Fruit fly (Drosophila melanogaster) whole organism, embryonic: ENCODE measurements around the gene Srr.

Experiments
- Abd-B ChIP-seq: fragments of 200-800 bp; sonication (Bioruptor generic); optimal IDR thresholded peaks from 2 replicates; lab custom pipeline; 2018; ENCODE audit warnings: missing biosample characterization, mild to moderate bottlenecking, missing genetic modification characterization, moderate library complexity
- B-H2 ChIP-seq: fragments of 200-800 bp; sonication (Bioruptor generic); optimal IDR thresholded peaks from 2 replicates; lab custom pipeline; 2018; ENCODE audit warnings: missing biosample characterization, mild to moderate bottlenecking, missing genetic modification characterization
- CG10274 ChIP-seq: fragments of 200-800 bp; sonication (Bioruptor generic); optimal IDR thresholded peaks from 3 replicates; lab custom pipeline; 2017; ENCODE audit warnings: missing biosample characterization, mild to moderate bottlenecking, missing genetic modification characterization
- CG11560 ChIP-seq: fragments of 200-800 bp; sonication (Bioruptor generic); IDR thresholded peaks from 3 replicates; pipeline ENCODE4 v1.3.6; 2022; ENCODE audit warnings: missing biosample characterization, missing genetic modification characterization
- CG14014 ChIP-seq: fragments of 200-800 bp; sonication (Bioruptor generic); IDR thresholded peaks from 2 replicates; pipeline ENCODE4 v1.3.6; 2022; ENCODE audit warnings: missing biosample characterization, missing genetic modification characterization
- CG14441 ChIP-seq: fragments of 200-800 bp; sonication (Bioruptor generic); IDR thresholded peaks from 2 replicates; pipeline ENCODE4 v1.3.6; 2022; ENCODE audit warnings: missing biosample characterization, missing genetic modification characterization
- CG15011 ChIP-seq: fragments of 200-800 bp; sonication (Bioruptor generic); optimal IDR thresholded peaks from 3 replicates; lab custom pipeline; 2018; ENCODE audit warnings: missing biosample characterization, mild to moderate bottlenecking, missing genetic modification characterization
- CG17186 ChIP-seq: fragments of 200-800 bp; sonication (Bioruptor generic); optimal IDR thresholded peaks from 3 replicates; lab custom pipeline; 2017; ENCODE audit warnings: missing biosample characterization, missing genetic modification reagents, missing genetic modification characterization
- CG17328 ChIP-seq: fragments of 200-800 bp; sonication (Bioruptor generic); IDR thresholded peaks from 2 replicates; pipeline ENCODE4 v1.3.6; 2022; ENCODE audit warnings: missing biosample characterization, missing genetic modification characterization
- CG17612 ChIP-seq: fragments of 200-800 bp; sonication (Bioruptor generic); IDR thresholded peaks from 2 replicates; pipeline ENCODE4 v1.3.6; 2022; ENCODE audit warnings: missing biosample characterization, missing genetic modification characterization
- CG17912 ChIP-seq: fragments of 200-800 bp; sonication (Bioruptor generic); optimal IDR thresholded peaks from 2 replicates; lab custom pipeline; 2018; ENCODE audit warnings: missing biosample characterization, mild to moderate bottlenecking, missing genetic modification characterization
- CG2199 ChIP-seq: fragments of 200-800 bp; sonication (Bioruptor generic); IDR thresholded peaks from 3 replicates; pipeline ENCODE4 v1.3.6; 2022; ENCODE audit warnings: missing biosample characterization, missing genetic modification characterization
- CG2202 ChIP-seq: fragments of 200-800 bp; sonication (Bioruptor generic); optimal IDR thresholded peaks from 2 replicates; lab custom pipeline; 2018; ENCODE audit warnings: missing biosample characterization, mild to moderate bottlenecking, missing genetic modification characterization
- CG32772 ChIP-seq: fragments of 200-800 bp; sonication (Bioruptor generic); IDR thresholded peaks from 2 replicates; pipeline ENCODE4 v1.3.6; 2022; ENCODE audit warnings: missing biosample characterization, missing genetic modification characterization
- CG6689 ChIP-seq: fragments of 200-800 bp; sonication (Bioruptor generic); IDR thresholded peaks from 2 replicates; pipeline ENCODE4 v1.3.6; 2022; ENCODE audit warnings: missing biosample characterization, missing genetic modification characterization
- CG6791 ChIP-seq: fragments of 200-800 bp; sonication (Bioruptor generic); IDR thresholded peaks from 3 replicates; pipeline ENCODE4 v1.3.6; 2022; ENCODE audit warnings: missing biosample characterization, missing genetic modification characterization; ENCODE audit not compliant: partially characterized antibody
- CG8089 ChIP-seq: fragments of 200-800 bp; sonication (Bioruptor generic); optimal IDR thresholded peaks from 3 replicates; lab custom pipeline; 2016; ENCODE audit warnings: missing biosample characterization, missing genetic modification characterization
- Chrac-16 ChIP-seq: fragments of 200-800 bp; sonication (Bioruptor generic); optimal IDR thresholded peaks from 3 replicates; lab custom pipeline; 2016; ENCODE audit warnings: missing biosample characterization, missing genetic modification characterization
- Dad ChIP-seq: fragments of 200-800 bp; sonication (Bioruptor generic); optimal IDR thresholded peaks from 3 replicates; lab custom pipeline; 2016; ENCODE audit warnings: missing biosample characterization, missing genetic modification characterization
- Drgx ChIP-seq: fragments of 200-800 bp; sonication (Bioruptor generic); IDR thresholded peaks from 2 replicates; pipeline ENCODE4 v1.3.6; 2022; ENCODE audit warnings: missing biosample characterization, missing genetic modification characterization
- HLHmδ ChIP-seq: fragments of 200-800 bp; sonication (Bioruptor generic); optimal IDR thresholded peaks from 2 replicates; lab custom pipeline; 2018; ENCODE audit warnings: missing biosample characterization, mild to moderate bottlenecking, missing genetic modification characterization, moderate library complexity
- Hmx ChIP-seq: fragments of 200-800 bp; sonication (Bioruptor generic); optimal IDR thresholded peaks from 2 replicates; lab custom pipeline; 2016; ENCODE audit warnings: missing biosample characterization, missing genetic modification characterization
- Hr39 ChIP-seq: fragments of >200 bp; optimal IDR thresholded peaks from 2 replicates; lab custom pipeline; 2017
- MBD-R2 ChIP-seq: fragments of 200-800 bp; sonication (Bioruptor generic); IDR thresholded peaks from 2 replicates; pipeline ENCODE4 v1.3.6; 2022; ENCODE audit warnings: missing biosample characterization, missing genetic modification characterization
- Med ChIP-seq: fragments of 200-800 bp; sonication (Bioruptor generic); peaks from one replicate; lab custom pipeline; 2016; ENCODE audit warnings: missing biosample characterization, missing genetic modification characterization, mild to moderate bottlenecking, inconsistent platforms, moderate library complexity
- Mes4 ChIP-seq: fragments of 200-800 bp; sonication (Bioruptor generic); optimal IDR thresholded peaks from 2 replicates; lab custom pipeline; 2016; ENCODE audit warnings: missing biosample characterization, missing genetic modification characterization
- NFAT ChIP-seq: fragments of 200-800 bp; sonication (Bioruptor generic); IDR thresholded peaks from 2 replicates; pipeline ENCODE4 v1.3.6; 2022; ENCODE audit warnings: missing biosample characterization, missing genetic modification characterization
- Optix ChIP-seq: fragments of 200-800 bp; sonication (Bioruptor generic); IDR thresholded peaks from 3 replicates; pipeline ENCODE4 v1.3.6; 2022; ENCODE audit warnings: missing biosample characterization, missing genetic modification characterization
- Sox102F ChIP-seq: fragments of 200-800 bp; sonication (Bioruptor generic); optimal IDR thresholded peaks from 2 replicates; lab custom pipeline; 2018; ENCODE audit warnings: missing biosample characterization, mild to moderate bottlenecking, missing genetic modification characterization, moderate library complexity
- Taf1 ChIP-seq: fragments of 200-800 bp; sonication (Bioruptor generic); IDR thresholded peaks from 2 replicates; pipeline ENCODE4 v1.3.6; 2022; ENCODE audit warnings: missing biosample characterization, missing genetic modification characterization
- ac ChIP-seq: fragments of 200-800 bp; sonication (Bioruptor generic); optimal IDR thresholded peaks from 3 replicates; lab custom pipeline; 2017; ENCODE audit warnings: missing biosample characterization, mild to moderate bottlenecking, missing genetic modification characterization
- bowl ChIP-seq: fragments of 200-800 bp; sonication (Bioruptor generic); IDR thresholded peaks from 2 replicates; pipeline ENCODE4 v1.3.6; 2022; ENCODE audit warnings: missing biosample characterization, missing genetic modification characterization
- cato ChIP-seq: fragments of 200-800 bp; sonication (Bioruptor generic); optimal IDR thresholded peaks from 2 replicates; lab custom pipeline; 2016; ENCODE audit warnings: missing biosample characterization, missing genetic modification characterization, borderline replicate concordance
- cg ChIP-seq: fragments of 200-800 bp; sonication (Bioruptor generic); optimal IDR thresholded peaks from 3 replicates; lab custom pipeline; 2019; ENCODE audit warnings: missing biosample characterization, mild to moderate bottlenecking, missing genetic modification characterization, moderate library complexity
- danr ChIP-seq: fragments of 200-800 bp; sonication (Bioruptor generic); IDR thresholded peaks from 2 replicates; pipeline ENCODE4 v1.3.6; 2022; ENCODE audit warnings: missing biosample characterization, missing genetic modification characterization
- dm ChIP-seq: fragments of 200-800 bp; sonication (Bioruptor generic); optimal IDR thresholded peaks from 3 replicates; lab custom pipeline; 2016; ENCODE audit warnings: missing biosample characterization, missing genetic modification characterization
- fd102C ChIP-seq: fragments of 200-800 bp; sonication (Bioruptor generic); optimal IDR thresholded peaks from 2 replicates; lab custom pipeline; 2018; ENCODE audit warnings: missing biosample characterization, mild to moderate bottlenecking, missing genetic modification characterization, moderate library complexity
- ind ChIP-seq: fragments of 200-800 bp; sonication (Bioruptor generic); optimal IDR thresholded peaks from 3 replicates; lab custom pipeline; 2016; ENCODE audit warnings: missing biosample characterization, missing genetic modification characterization
- jing ChIP-seq: fragments of 200-800 bp; sonication (Bioruptor generic); optimal IDR thresholded peaks from 2 replicates; lab custom pipeline; 2018; ENCODE audit warnings: missing biosample characterization, mild to moderate bottlenecking, missing genetic modification characterization
- ken ChIP-seq: fragments of 200-800 bp; sonication (Bioruptor generic); IDR thresholded peaks from 3 replicates; pipeline ENCODE4 v1.3.6; 2022; ENCODE audit warnings: missing biosample characterization, missing genetic modification characterization
- lab ChIP-seq: fragments of 200-800 bp; sonication (Bioruptor generic); optimal IDR thresholded peaks from 3 replicates; lab custom pipeline; 2017; ENCODE audit warnings: missing biosample characterization, missing genetic modification characterization, mild to moderate bottlenecking, moderate library complexity, missing genetic modification reagents
- peb ChIP-seq: fragments of 200-800 bp; sonication (Bioruptor generic); IDR thresholded peaks from 2 replicates; pipeline ENCODE4 v1.3.6; 2022; ENCODE audit warnings: missing biosample characterization, missing genetic modification characterization
- pita ChIP-seq: fragments of 200-800 bp; sonication (Bioruptor generic); optimal IDR thresholded peaks from 2 replicates; lab custom pipeline; 2017; ENCODE audit warnings: missing biosample characterization, mild to moderate bottlenecking, missing genetic modification characterization
- repo ChIP-seq: fragments of 200-800 bp; sonication (Bioruptor generic); optimal IDR thresholded peaks from 2 replicates; lab custom pipeline; 2016; ENCODE audit warnings: missing biosample characterization, missing genetic modification characterization
- ro ChIP-seq: fragments of 200-800 bp; sonication (Bioruptor generic); IDR thresholded peaks from 2 replicates; pipeline ENCODE4 v1.3.6; 2022; ENCODE audit warnings: missing biosample characterization, missing genetic modification characterization
- salm ChIP-seq: fragments of 200-800 bp; sonication (Bioruptor generic); optimal IDR thresholded peaks from 2 replicates; lab custom pipeline; 2018; ENCODE audit warnings: missing biosample characterization, mild to moderate bottlenecking, missing genetic modification characterization
- sc ChIP-seq, 3 experiments: fragments of >200 bp in 2 of 3; fragments of 200-800 bp in 1 of 3; sonication (Bioruptor generic) in 1 of 3; optimal IDR thresholded peaks; 2 replicates in 2 of 3; 3 replicates in 1 of 3; lab custom pipeline; 2017; ENCODE audit warnings: mild to moderate bottlenecking in 1 of 3, missing biosample characterization in 1 of 3, missing genetic modification characterization in 1 of 3, missing genetic modification reagents in 1 of 3
- seq ChIP-seq: fragments of 200-800 bp; sonication (Bioruptor generic); IDR thresholded peaks from 2 replicates; pipeline ENCODE4 v1.3.6; 2022; ENCODE audit warnings: missing biosample characterization, missing genetic modification characterization
- sima ChIP-seq: fragments of 200-800 bp; sonication (Bioruptor generic); optimal IDR thresholded peaks from 2 replicates; lab custom pipeline; 2016; ENCODE audit warnings: missing biosample characterization, missing genetic modification characterization
- unc-4 ChIP-seq: fragments of 200-800 bp; sonication (Bioruptor generic); IDR thresholded peaks from 2 replicates; pipeline ENCODE4 v1.3.6; 2022; ENCODE audit warnings: missing biosample characterization, missing genetic modification characterization; ENCODE audit not compliant: partially characterized antibody

The Srr gene

DNA sequence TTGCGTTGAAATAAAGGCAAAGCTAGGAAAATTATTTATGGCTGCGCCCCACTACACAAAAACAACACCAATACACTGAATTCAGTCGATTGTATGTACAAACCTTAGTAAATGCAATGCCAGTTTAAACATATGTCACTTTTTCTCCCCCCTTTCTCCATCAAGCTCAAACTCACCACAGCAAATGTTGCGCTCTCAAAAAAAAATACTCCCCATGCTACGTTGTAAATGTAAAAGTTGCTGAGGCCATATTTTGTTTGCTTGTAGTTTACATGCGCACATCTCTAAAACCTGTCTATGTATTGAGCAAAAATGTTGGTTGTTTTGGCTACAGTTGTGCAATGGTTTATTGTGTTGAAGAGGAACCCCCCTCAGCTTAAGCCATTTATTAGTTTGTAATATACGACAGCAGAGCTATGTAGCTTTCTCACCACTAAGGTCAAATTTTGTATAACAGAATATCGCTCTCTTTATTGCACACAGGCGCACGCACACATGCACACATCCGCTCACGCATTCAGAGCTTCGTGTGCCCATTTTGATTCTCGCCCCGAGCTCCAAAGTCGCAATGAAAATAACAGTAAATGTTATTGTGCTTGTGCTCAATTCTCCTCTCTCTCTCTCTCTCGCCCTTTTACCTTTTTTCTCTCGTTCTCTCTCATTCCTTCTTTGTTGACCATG lies 12.5 kb upstream of the Srr start (continued):
- TF ChIP-seq sima: no peak
- no peak for TF ChIP-seq CG6791
- TF ChIP-seq cg: peak; percentile 91

- no peak for TF ChIP-seq CG11560 (tag; lab: Robert Waterston, UW)
- no peak for TF ChIP-seq CG14441 (GFP tag; lab: Robert Waterston, UW)
- no peak for TF ChIP-seq MBD-R2
- no peak for TF ChIP-seq CG2199 (GFP tag; lab: Robert Waterston, UW)
- TF ChIP-seq seq (GFP tag; lab: Robert Waterston, UW): no peak
- peak; percentile 44 for TF ChIP-seq Mes4 (GFP tag; lab: Kevin White, UChicago)
- no peak for TF ChIP-seq dm (GFP tag; lab: Kevin White, UChicago)
- TF ChIP-seq unc-4 (GFP tag; lab: Robert Waterston, UW): no peak
- TF ChIP-seq CG6689 (GFP tag; lab: Robert Waterston, UW): no peak
- TF ChIP-seq ac: no peak
- no peak for TF ChIP-seq CG17912 (GFP tag; lab: Kevin White, UChicago)
- TF ChIP-seq Chrac-16 (GFP tag; lab: Kevin White, UChicago): peak; percentile 77
- peak; percentile 75 for TF ChIP-seq cato (GFP tag; lab: Kevin White, UChicago)
- no peak for TF ChIP-seq bowl
- no peak for TF ChIP-seq Hmx (GFP tag; lab: Kevin White, UChicago)
- no peak for TF ChIP-seq danr (GFP tag; lab: Robert Waterston, UW)
- TF ChIP-seq CG14014 (GFP tag; lab: Robert Waterston, UW): no peak
- no peak for TF ChIP-seq pita (GFP tag; lab: Kevin White, UChicago)
- TF ChIP-seq Med (GFP tag; lab: Kevin White, UChicago): peak; percentile 85
- TF ChIP-seq CG2202: peak; percentile 75
- no peak for TF ChIP-seq Optix
- no peak for TF ChIP-seq repo
- no peak for TF ChIP-seq peb (GFP tag; lab: Robert Waterston, UW)
- peak; percentile 54 for TF ChIP-seq CG10274 (GFP tag; lab: Kevin White, UChicago)
- peak; percentile 91 for TF ChIP-seq lab (GFP tag; lab: Kevin White, UChicago)
- no peak for TF ChIP-seq Drgx (GFP tag; lab: Robert Waterston, UW)
- TF ChIP-seq ind (GFP tag; lab: Kevin White, UChicago): peak; percentile 84
- TF ChIP-seq fd102C (GFP tag; lab: Kevin White, UChicago): no peak
- peak; percentile 9 for TF ChIP-seq CG8089 (GFP tag; lab: Kevin White, UChicago)
- TF ChIP-seq B-H2: no peak
- TF ChIP-seq ken (GFP tag; lab: Robert Waterston, UW): no peak
- no peak for TF ChIP-seq Hr39 (lab: Kevin White, UChicago)
- TF ChIP-seq ro (GFP tag; lab: Robert Waterston, UW): no peak
- no peak for TF ChIP-seq jing (GFP tag; lab: Kevin White, UChicago)
- peak; percentile 93 for TF ChIP-seq Sox102F (GFP tag; lab: Kevin White, UChicago)
- TF ChIP-seq sc (optimal IDR thresholded peaks at IDR 0.05; lab: Kevin White, UChicago): no peak
- TF ChIP-seq sc (GFP tag; optimal IDR thresholded peaks at IDR 0.05; lab: Kevin White, UChicago): peak; percentile 81
- TF ChIP-seq CG17612 (GFP tag; lab: Robert Waterston, UW): no peak
- TF ChIP-seq Abd-B (GFP tag; lab: Kevin White, UChicago): no peak
- no peak for TF ChIP-seq NFAT (GFP tag; lab: Robert Waterston, UW)
- TF ChIP-seq HLHmδ: no peak
- peak; percentile 85 for TF ChIP-seq salm (tag; lab: Kevin White, UChicago)
- no peak for TF ChIP-seq CG17328 (GFP tag; lab: Robert Waterston, UW)
- TF ChIP-seq Dad: no peak
- TF ChIP-seq CG17186 (GFP tag; lab: Kevin White, UChicago): no peak
- TF ChIP-seq CG32772 (GFP tag; lab: Robert Waterston, UW): no peak
- TF ChIP-seq CG15011 (GFP tag; lab: Kevin White, UChicago): peak; percentile 72
- TF ChIP-seq Taf1 (GFP tag; lab: Robert Waterston, UW): no peak
Measured at dm6 chr3R:9353276-9353652, 11.9 kb upstream of the Srr start.
